Worm (Caenorhabditis elegans): Measurements from ENCODE around the gene F42F12.14.

DNA sequence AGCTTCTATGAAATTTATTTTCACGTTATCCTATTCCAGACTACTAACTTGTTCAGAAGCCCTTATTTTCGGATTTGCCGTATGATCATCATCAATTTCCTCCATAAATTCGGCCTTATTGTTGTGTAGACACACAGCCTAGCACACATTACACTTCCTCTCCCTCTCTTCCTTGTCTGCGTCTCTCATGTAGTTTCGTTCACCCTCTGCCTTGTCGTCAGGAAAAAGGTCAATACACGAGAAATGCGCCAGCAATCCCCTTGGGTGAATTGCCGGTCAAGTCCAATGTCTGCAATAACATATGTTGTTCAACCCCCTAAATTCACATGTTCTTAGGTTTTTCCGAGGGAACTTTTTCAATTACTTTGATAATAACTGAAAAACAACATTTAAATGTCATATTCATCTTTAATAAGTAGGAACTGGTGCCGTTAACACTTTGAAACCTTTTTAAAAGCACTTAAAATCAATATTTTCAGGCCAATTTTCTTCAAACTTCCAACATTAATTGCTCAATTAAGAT lies 45.4 kb downstream of the F42F12.14 start, which contains the start of gene F17E5.2:
- TF ChIP-seq zag-1 (tag; optimal IDR thresholded peaks at IDR 0.05) (peak; percentile 80), ztf-4 (tag; optimal IDR thresholded peaks at IDR 0.05) (peak; percentile 87), lin-39 (tag; optimal IDR thresholded peaks at IDR 0.05) (peak; percentile 37), nhr-237 (tag; optimal IDR thresholded peaks at IDR 0.05) (no peak), elt-3 (tag; optimal IDR thresholded peaks at IDR 0.05) (no peak), ceh-82 (tag; optimal IDR thresholded peaks at IDR 0.05) (peak; percentile 33), nhr-25 (tag; optimal IDR thresholded peaks at IDR 0.05) (peak; percentile 93), ztf-11 (tag; optimal IDR thresholded peaks at IDR 0.05) (no peak), nhr-11 (tag; optimal IDR thresholded peaks at IDR 0.05) (no peak), lsy-2 (tag; optimal IDR thresholded peaks at IDR 0.05) (peak; percentile 83 to 93)
